Fruit fly (Drosophila melanogaster) whole organism, embryonic: Measurements from ENCODE around the gene CG9467.

ENCODE experiments used
- ATbp ChIP-seq: fragments of 200-800 bp; sonication (Bioruptor generic); optimal IDR thresholded peaks from 2 replicates; lab custom pipeline; 2017; ENCODE audit warnings: missing biosample characterization, mild to moderate bottlenecking, missing genetic modification characterization, missing genetic modification reagents
- Atf6 ChIP-seq: fragments of 200-800 bp; sonication (Bioruptor generic); IDR thresholded peaks from 2 replicates; pipeline ENCODE4 v1.3.6; 2022; ENCODE audit warnings: missing biosample characterization, missing genetic modification characterization
- CG11085 ChIP-seq: fragments of 200-800 bp; sonication (Bioruptor generic); IDR thresholded peaks from 2 replicates; pipeline ENCODE4 v1.3.6; 2022; ENCODE audit warnings: missing biosample characterization, missing genetic modification characterization
- CG12942 ChIP-seq: fragments of 200-800 bp; sonication (Bioruptor generic); optimal IDR thresholded peaks from 3 replicates; lab custom pipeline; 2016; ENCODE audit warnings: missing biosample characterization, missing genetic modification characterization
- CG15073 ChIP-seq: fragments of 200-800 bp; sonication (Bioruptor generic); optimal IDR thresholded peaks from 2 replicates; lab custom pipeline; 2016; ENCODE audit warnings: missing biosample characterization, missing genetic modification characterization
- CG17328 ChIP-seq: fragments of 200-800 bp; sonication (Bioruptor generic); IDR thresholded peaks from 2 replicates; pipeline ENCODE4 v1.3.6; 2022; ENCODE audit warnings: missing biosample characterization, missing genetic modification characterization
- CG2202 ChIP-seq: fragments of 200-800 bp; sonication (Bioruptor generic); optimal IDR thresholded peaks from 2 replicates; lab custom pipeline; 2018; ENCODE audit warnings: missing biosample characterization, mild to moderate bottlenecking, missing genetic modification characterization
- CG31224 ChIP-seq: fragments of 200-800 bp; sonication (Bioruptor generic); IDR thresholded peaks from 2 replicates; pipeline ENCODE4 v1.3.6; 2022; ENCODE audit warnings: missing biosample characterization, missing genetic modification characterization
- CG31388 ChIP-seq: fragments of 200-800 bp; sonication (Bioruptor generic); optimal IDR thresholded peaks from 2 replicates; lab custom pipeline; 2016; ENCODE audit warnings: missing biosample characterization, missing genetic modification characterization
- CG34422 ChIP-seq: fragments of 200-800 bp; sonication (Bioruptor generic); IDR thresholded peaks from 3 replicates; pipeline ENCODE4 v1.3.6; 2022; ENCODE audit warnings: missing biosample characterization, missing genetic modification characterization
- CG3726 ChIP-seq: fragments of 200-800 bp; sonication (Bioruptor generic); IDR thresholded peaks from 3 replicates; pipeline ENCODE4, ENCODE4 v1.3.6; 2022; ENCODE audit warnings: missing biosample characterization, missing genetic modification characterization
- CG4404 ChIP-seq: fragments of 200-800 bp; sonication (Bioruptor generic); IDR thresholded peaks from 2 replicates; pipeline ENCODE4 v1.3.6; 2022; ENCODE audit warnings: missing biosample characterization, missing genetic modification characterization
- CG6175 ChIP-seq: fragments of 200-800 bp; sonication (Bioruptor generic); IDR thresholded peaks from 3 replicates; pipeline ENCODE4 v1.3.6; 2022; ENCODE audit warnings: missing biosample characterization, missing genetic modification characterization
- CG6689 ChIP-seq: fragments of 200-800 bp; sonication (Bioruptor generic); IDR thresholded peaks from 2 replicates; pipeline ENCODE4 v1.3.6; 2022; ENCODE audit warnings: missing biosample characterization, missing genetic modification characterization
- CG7839 ChIP-seq: fragments of 200-800 bp; sonication (Bioruptor generic); optimal IDR thresholded peaks from 3 replicates; lab custom pipeline; 2018; ENCODE audit warnings: missing biosample characterization, mild to moderate bottlenecking, missing genetic modification characterization, moderate library complexity
- CG7963 ChIP-seq: fragments of 200-800 bp; sonication (Bioruptor generic); IDR thresholded peaks from 3 replicates; pipeline ENCODE4 v1.3.6; 2022; ENCODE audit warnings: missing biosample characterization, missing genetic modification characterization; ENCODE audit not compliant: partially characterized antibody
- CG9797 ChIP-seq: fragments of 200-800 bp; sonication (Bioruptor generic); optimal IDR thresholded peaks from 3 replicates; lab custom pipeline; 2018; ENCODE audit warnings: missing biosample characterization, mild to moderate bottlenecking, missing genetic modification characterization
- Dad ChIP-seq: fragments of 200-800 bp; sonication (Bioruptor generic); optimal IDR thresholded peaks from 3 replicates; lab custom pipeline; 2016; ENCODE audit warnings: missing biosample characterization, missing genetic modification characterization
- Dbx ChIP-seq: fragments of 200-800 bp; sonication (Bioruptor generic); IDR thresholded peaks from 3 replicates; pipeline ENCODE4 v1.3.6; 2022; ENCODE audit warnings: missing biosample characterization, missing genetic modification characterization
- Dek ChIP-seq: fragments of 200-800 bp; sonication (Bioruptor generic); optimal IDR thresholded peaks from 3 replicates; lab custom pipeline; 2019; ENCODE audit warnings: missing biosample characterization, mild to moderate bottlenecking, missing genetic modification characterization, moderate library complexity
- E2f2 ChIP-seq: fragments of 200-800 bp; sonication (Bioruptor generic); IDR thresholded peaks from 2 replicates; pipeline ENCODE4 v1.3.6; 2022; ENCODE audit warnings: missing biosample characterization, missing genetic modification characterization
- Ets97D ChIP-seq: fragments of 200-800 bp; sonication (Bioruptor generic); optimal IDR thresholded peaks from 3 replicates; lab custom pipeline; 2016; ENCODE audit warnings: missing biosample characterization, missing genetic modification characterization
- H15 ChIP-seq: fragments of 200-800 bp; sonication (Bioruptor generic); IDR thresholded peaks from 3 replicates; pipeline ENCODE4 v1.3.6; 2022; ENCODE audit warnings: missing biosample characterization, missing genetic modification characterization
- NFAT ChIP-seq: fragments of 200-800 bp; sonication (Bioruptor generic); IDR thresholded peaks from 2 replicates; pipeline ENCODE4 v1.3.6; 2022; ENCODE audit warnings: missing biosample characterization, missing genetic modification characterization
- Rx ChIP-seq: fragments of 200-800 bp; sonication (Bioruptor generic); IDR thresholded peaks from 2 replicates; pipeline ENCODE4 v1.3.6; 2022; ENCODE audit warnings: missing biosample characterization, missing genetic modification characterization
- TFAM ChIP-seq: fragments of 200-800 bp; sonication (Bioruptor generic); optimal IDR thresholded peaks from 2 replicates; lab custom pipeline; 2017; ENCODE audit warnings: missing biosample characterization, missing genetic modification characterization, inconsistent platforms
- Xrp1 ChIP-seq: fragments of 200-800 bp; sonication (Bioruptor generic); IDR thresholded peaks from 2 replicates; pipeline ENCODE4 v1.3.6; 2022; ENCODE audit warnings: missing biosample characterization, missing genetic modification characterization
- ato ChIP-seq: fragments of 200-800 bp; sonication (Bioruptor generic); IDR thresholded peaks from 2 replicates; pipeline ENCODE4 v1.3.6; 2022; ENCODE audit warnings: missing biosample characterization, missing genetic modification characterization; ENCODE audit not compliant: partially characterized antibody
- bigmax ChIP-seq: fragments of 200-800 bp; sonication (Bioruptor generic); optimal IDR thresholded peaks from 2 replicates; lab custom pipeline; 2018; ENCODE audit warnings: missing biosample characterization, mild to moderate bottlenecking, missing genetic modification characterization
- bowl ChIP-seq: fragments of 200-800 bp; sonication (Bioruptor generic); IDR thresholded peaks from 2 replicates; pipeline ENCODE4 v1.3.6; 2022; ENCODE audit warnings: missing biosample characterization, missing genetic modification characterization
- chm ChIP-seq: fragments of 200-800 bp; sonication (Bioruptor generic); IDR thresholded peaks from 2 replicates; pipeline ENCODE4 v1.3.6; 2022; ENCODE audit warnings: missing biosample characterization, missing genetic modification characterization
- en ChIP-seq: fragments of 200-800 bp; sonication (Bioruptor generic); optimal IDR thresholded peaks from 2 replicates; lab custom pipeline; 2016; ENCODE audit warnings: missing biosample characterization, missing genetic modification characterization
- fru ChIP-seq: fragments of >200 bp; optimal IDR thresholded peaks from 2 replicates; lab custom pipeline; 2017
- ftz-f1 ChIP-seq: fragments of 200-800 bp; sonication (Bioruptor generic); optimal IDR thresholded peaks from 2 replicates; lab custom pipeline; 2016; ENCODE audit warnings: missing biosample characterization, missing genetic modification characterization
- gfzf ChIP-seq: fragments of 200-800 bp; sonication (Bioruptor generic); optimal IDR thresholded peaks from 2 replicates; lab custom pipeline; 2016; ENCODE audit warnings: missing biosample characterization, mild to moderate bottlenecking, missing genetic modification characterization, moderate library complexity
- gsb ChIP-seq: fragments of 200-800 bp; sonication (Bioruptor generic); IDR thresholded peaks from 2 replicates; pipeline ENCODE4 v1.3.6; 2022; ENCODE audit warnings: missing biosample characterization, missing genetic modification characterization
- gt ChIP-seq: fragments of 200-800 bp; sonication (Bioruptor generic); IDR thresholded peaks from 2 replicates; pipeline ENCODE4 v1.3.6; 2022; ENCODE audit warnings: missing biosample characterization, missing genetic modification characterization
- hb ChIP-seq: fragments of 200-800 bp; sonication (Bioruptor generic); IDR thresholded peaks from 3 replicates; pipeline ENCODE4 v1.3.6; 2022; ENCODE audit warnings: missing biosample characterization, missing genetic modification characterization; ENCODE audit not compliant: partially characterized antibody
- jigr1 ChIP-seq: fragments of 200-800 bp; sonication (Bioruptor generic); IDR thresholded peaks from 3 replicates; pipeline ENCODE4 v1.3.6; 2022; ENCODE audit warnings: missing biosample characterization, missing genetic modification characterization
- jumu ChIP-seq: fragments of 200-800 bp; sonication (Bioruptor generic); optimal IDR thresholded peaks from 3 replicates; lab custom pipeline; 2016; ENCODE audit warnings: missing biosample characterization, missing genetic modification characterization
- lola ChIP-seq, 3 experiments: fragments of >200 bp in 2 of 3; fragments of 200-800 bp in 1 of 3; sonication (Bioruptor generic) in 1 of 3; optimal IDR thresholded peaks; 2 replicates each; lab custom pipeline; 2017 to 2019; ENCODE audit warnings: missing biosample characterization in 3 of 3, missing genetic modification characterization in 3 of 3, mild to moderate bottlenecking in 1 of 3, moderate library complexity in 1 of 3
- lov ChIP-seq, 2 experiments: fragments of 200-800 bp in 1 of 2; fragments of >200 bp in 1 of 2; sonication (Bioruptor generic) in 1 of 2; IDR thresholded peaks in 1 of 2; optimal IDR thresholded peaks in 1 of 2; 2 replicates in 1 of 2; 3 replicates in 1 of 2; pipeline versions ENCODE4 v1.3.6 to Lab custom; 2017 to 2022; ENCODE audit warnings: missing biosample characterization in 1 of 2, missing genetic modification characterization in 1 of 2
- oc ChIP-seq: fragments of 200-800 bp; sonication (Bioruptor generic); optimal IDR thresholded peaks from 2 replicates; lab custom pipeline; 2018; ENCODE audit warnings: missing biosample characterization, mild to moderate bottlenecking, missing genetic modification characterization, moderate library complexity
- psq ChIP-seq: fragments of 200-800 bp; sonication (Bioruptor generic); optimal IDR thresholded peaks from 2 replicates; lab custom pipeline; 2017; ENCODE audit warnings: missing biosample characterization, missing genetic modification characterization
- pum ChIP-seq: fragments of 200-800 bp; sonication (Bioruptor generic); optimal IDR thresholded peaks from 2 replicates; lab custom pipeline; 2016; ENCODE audit warnings: missing biosample characterization, missing genetic modification characterization
- rib ChIP-seq: fragments of 200-800 bp; sonication (Bioruptor generic); IDR thresholded peaks from 2 replicates; pipeline ENCODE4 v1.3.6; 2022; ENCODE audit warnings: missing biosample characterization, missing genetic modification characterization
- sima ChIP-seq: fragments of 200-800 bp; sonication (Bioruptor generic); optimal IDR thresholded peaks from 2 replicates; lab custom pipeline; 2016; ENCODE audit warnings: missing biosample characterization, missing genetic modification characterization
- slp2 ChIP-seq: fragments of 200-800 bp; sonication (Bioruptor generic); optimal IDR thresholded peaks from 2 replicates; lab custom pipeline; 2016; ENCODE audit warnings: missing biosample characterization, missing genetic modification characterization
- sug ChIP-seq: fragments of 200-800 bp; optimal IDR thresholded peaks from 2 replicates; lab custom pipeline; 2019; ENCODE audit warnings: missing biosample characterization, mild to moderate bottlenecking, missing genetic modification characterization, moderate library complexity
- twi ChIP-seq: fragments of 200-800 bp; optimal IDR thresholded peaks from 2 replicates; lab custom pipeline; 2019; ENCODE audit warnings: missing biosample characterization, mild to moderate bottlenecking, missing genetic modification characterization, moderate library complexity
- zfh1 ChIP-seq: fragments of 200-800 bp; sonication (Bioruptor generic); IDR thresholded peaks from 3 replicates; pipeline ENCODE4 v1.3.6; 2022; ENCODE audit warnings: missing biosample characterization, missing genetic modification characterization

CG9467 gene

dm6 chr3R:9777941-9778360 is 22.9 kb downstream of the CG9467 start, which contains the start of gene RpS29 (continued):
- TF ChIP-seq CG7963 (GFP tag; lab: Robert Waterston, UW) (peak; percentile 79), CG12942 (GFP tag; lab: Kevin White, UChicago) (peak; percentile 78), sima (GFP tag; lab: Kevin White, UChicago) (peak; percentile 44), bigmax (GFP tag; lab: Kevin White, UChicago) (peak; percentile 99), ato (peak; percentile 88), Dek (tag; lab: Kevin White, UChicago) (peak; percentile 77), twi (peak; percentile 27), bowl (GFP tag; lab: Robert Waterston, UW) (no peak; the same call in 1 of the 2 replicates), CG3726 (peak; percentile 69; the same call in 2 of the 3 replicates), Ets97D (GFP tag; lab: Kevin White, UChicago) (peak; percentile 98), Dbx (GFP tag; lab: Robert Waterston, UW) (peak; percentile 93), en (peak; percentile 59), ATbp (GFP tag; lab: Kevin White, UChicago) (peak; percentile 10), lola (GFP tag; optimal IDR thresholded peaks at IDR 0.05; lab: Kevin White, UChicago) (peak in 1 of 3 experiments; percentile 39), slp2 (GFP tag; lab: Kevin White, UChicago) (peak; percentile 63), gt (GFP tag; lab: Robert Waterston, UW) (0 out of 2 replicates have a peak, but pooled peaks have one; percentile 10), zfh1 (GFP tag; lab: Robert Waterston, UW) (peak; percentile 84), Xrp1 (peak; percentile 63), CG6689 (GFP tag; lab: Robert Waterston, UW) (peak; percentile 28; the same call in 1 of the 2 replicates), CG7839 (tag; lab: Kevin White, UChicago) (peak; percentile 66), pum (GFP tag; lab: Kevin White, UChicago) (peak; percentile 81), oc (peak; percentile 63), CG6175 (peak; percentile 84), psq (GFP tag; lab: Kevin White, UChicago) (peak; percentile 50), jumu (GFP tag; lab: Kevin White, UChicago) (peak; percentile 88), lov (optimal IDR thresholded peaks at IDR 0.05; lab: Kevin White, UChicago) (no peak), lov (GFP tag; IDR thresholded peaks at IDR 0.05; lab: Robert Waterston, UW) (peak; percentile 62; the same call in 1 of the 3 replicates), gfzf (peak; percentile 54), E2f2 (peak; percentile 100), TFAM (GFP tag; lab: Kevin White, UChicago) (no peak), rib (peak; percentile 52; the same call in 1 of the 2 replicates), gsb (GFP tag; lab: Robert Waterston, UW) (peak; percentile 77), sug (tag; lab: Kevin White, UChicago) (peak; percentile 89), CG4404 (GFP tag; lab: Robert Waterston, UW) (peak; percentile 46; the same call in 1 of the 2 replicates), Dad (GFP tag; lab: Kevin White, UChicago) (peak; percentile 84), jigr1 (no peak), CG2202 (peak; percentile 47), Atf6 (peak; percentile 72), CG17328 (GFP tag; lab: Robert Waterston, UW) (peak; percentile 74), chm (GFP tag; lab: Robert Waterston, UW) (peak; percentile 79), fru (no peak), hb (GFP tag; lab: Robert Waterston, UW) (peak; percentile 89), CG31388 (GFP tag; lab: Kevin White, UChicago) (no peak), CG15073 (GFP tag; lab: Kevin White, UChicago) (no peak), ftz-f1 (peak; percentile 74), Rx (GFP tag; lab: Robert Waterston, UW) (peak; percentile 73), CG31224 (GFP tag; lab: Robert Waterston, UW) (no peak), CG11085 (GFP tag; lab: Robert Waterston, UW) (peak; percentile 79), H15 (peak; percentile 68; the same call in 1 of the 3 replicates), NFAT (GFP tag; lab: Robert Waterston, UW) (peak; percentile 94), CG9797 (GFP tag; lab: Kevin White, UChicago) (peak; percentile 87), CG34422 (peak; percentile 89)
